Worm (Caenorhabditis elegans) whole organism, L1 larva: ENCODE data around the gene F32H5.1.

Source experiments
- C04F5.9 ChIP-seq: sonication (generic microtip); optimal IDR thresholded peaks from 2 replicates; lab custom pipeline; 2016; ENCODE audit warnings: missing genetic modification characterization, missing compliant biosample characterization
- C34B4.2 ChIP-seq: sonication (generic microtip); optimal IDR thresholded peaks from 2 replicates; lab custom pipeline; 2017; ENCODE audit warnings: mild to moderate bottlenecking, missing genetic modification characterization, missing compliant biosample characterization
- Y116A8C.19 ChIP-seq: sonication (generic microtip); optimal IDR thresholded peaks from 2 replicates; lab custom pipeline; 2016; ENCODE audit warnings: missing compliant biosample characterization, missing genetic modification characterization, borderline replicate concordance
- alr-1 ChIP-seq: fragments of 200-800 bp; sonication (Bioruptor generic); optimal IDR thresholded peaks from 2 replicates; lab custom pipeline; 2018; ENCODE audit warnings: borderline replicate concordance, mild to moderate bottlenecking, missing genetic modification characterization, missing compliant biosample characterization
- aly-2 ChIP-seq: fragments of 150-350 bp; optimal IDR thresholded peaks from 2 replicates; lab custom pipeline; 2014; ENCODE audit warnings: missing biosample characterization, missing genetic modification characterization
- blmp-1 ChIP-seq: fragments of 150-350 bp; optimal IDR thresholded peaks from 2 replicates; lab custom pipeline; 2014; ENCODE audit warnings: missing biosample characterization, missing genetic modification characterization
- ceh-63 ChIP-seq: fragments of 200-800 bp; sonication (Bioruptor generic); optimal IDR thresholded peaks from 2 replicates; lab custom pipeline; 2018; ENCODE audit warnings: mild to moderate bottlenecking, missing genetic modification characterization, missing compliant biosample characterization
- ceh-8 ChIP-seq: fragments of 200-800 bp; sonication (Bioruptor generic); optimal IDR thresholded peaks from 2 replicates; lab custom pipeline; 2018; ENCODE audit warnings: mild to moderate bottlenecking, missing genetic modification characterization, moderate library complexity, missing compliant biosample characterization
- ceh-82 ChIP-seq, 3 experiments: fragments of 150-350 bp in 1 of 3; sonication (generic microtip) in 2 of 3; optimal IDR thresholded peaks; 2 replicates each; lab custom pipeline; 2014 to 2017; ENCODE audit warnings: missing biosample characterization in 3 of 3, missing genetic modification characterization in 3 of 3
- ceh-88 ChIP-seq: fragments of 200-800 bp; sonication (Bioruptor generic); IDR thresholded peaks from 2 replicates; pipeline ENCODE4 v1.3.6; 2022; ENCODE audit warnings: missing genetic modification characterization, missing compliant biosample characterization
- dpl-1 ChIP-seq, 3 experiments: fragments of 150-350 bp in 2 of 3; sonication (generic microtip) in 1 of 3; optimal IDR thresholded peaks; 2 replicates each; lab custom pipeline; 2014 to 2017; ENCODE audit warnings: missing biosample characterization in 3 of 3, missing genetic modification characterization in 3 of 3, missing genetic modification reagents in 3 of 3
- efl-1 ChIP-seq, 4 experiments: fragments of 150-350 bp; optimal IDR thresholded peaks in 3 of 4; peaks in 1 of 4; 1 replicate in 1 of 4; 2 replicates in 3 of 4; lab custom pipeline; 2014; ENCODE audit warnings: missing biosample characterization in 2 of 4, missing genetic modification characterization in 2 of 4, missing genetic modification reagents in 2 of 4
- egl-13 ChIP-seq: sonication (generic microtip); optimal IDR thresholded peaks from 2 replicates; lab custom pipeline; 2016; ENCODE audit warnings: missing genotype, missing genetic modification reagents, missing genetic modification characterization, missing compliant biosample characterization
- egl-27 ChIP-seq, 2 experiments: fragments of 150-350 bp in 1 of 2; sonication (generic microtip); optimal IDR thresholded peaks; 3 replicates each; lab custom pipeline; 2017 to 2018; ENCODE audit warnings: missing biosample characterization in 2 of 2, missing genetic modification characterization in 2 of 2, missing genetic modification reagents in 2 of 2
- elt-2 ChIP-seq: sonication (generic microtip); optimal IDR thresholded peaks from 2 replicates; lab custom pipeline; 2016; ENCODE audit warnings: missing genetic modification characterization, mild to moderate bottlenecking, inconsistent platforms, missing compliant biosample characterization, missing genetic modification reagents
- elt-3 ChIP-seq, 6 experiments: fragments of 150-350 bp in 1 of 6; sonication (generic microtip); optimal IDR thresholded peaks; 2 replicates each; lab custom pipeline; 2017 to 2018; ENCODE audit warnings: missing biosample characterization in 6 of 6, missing genetic modification characterization in 6 of 6, inconsistent platforms in 1 of 6
- ets-5 ChIP-seq: fragments of 200-800 bp; sonication (Bioruptor generic); IDR thresholded peaks from 2 replicates; pipeline ENCODE4 v1.3.6; 2022; ENCODE audit warnings: missing genetic modification characterization, missing compliant biosample characterization
- fkh-4 ChIP-seq: sonication (generic microtip); optimal IDR thresholded peaks from 2 replicates; lab custom pipeline; 2016; ENCODE audit warnings: missing compliant biosample characterization, missing genetic modification characterization, borderline replicate concordance
- fkh-8 ChIP-seq: sonication (generic microtip); optimal IDR thresholded peaks from 2 replicates; lab custom pipeline; 2016; ENCODE audit warnings: mild to moderate bottlenecking, missing genetic modification characterization, missing compliant biosample characterization
- fos-1 ChIP-seq: fragments of 150-350 bp; optimal IDR thresholded peaks from 2 replicates; lab custom pipeline; 2014; ENCODE audit warnings: missing biosample characterization, missing genetic modification characterization
- grh-1 ChIP-seq: fragments of 200-800 bp; sonication (Bioruptor generic); IDR thresholded peaks from 2 replicates; pipeline ENCODE4 v1.3.6; 2022; ENCODE audit warnings: missing genetic modification reagents, missing genetic modification characterization, missing compliant biosample characterization
- hlh-17 ChIP-seq: fragments of 200-800 bp; sonication (Bioruptor generic); optimal IDR thresholded peaks from 2 replicates; lab custom pipeline; 2018; ENCODE audit warnings: missing genetic modification characterization, mild to moderate bottlenecking, missing compliant biosample characterization, moderate library complexity, borderline replicate concordance
- hlh-4 ChIP-seq: sonication (generic microtip); optimal IDR thresholded peaks from 2 replicates; lab custom pipeline; 2016; ENCODE audit warnings: mild to moderate bottlenecking, missing genetic modification characterization, missing compliant biosample characterization
- hpl-2 ChIP-seq: fragments of 150-350 bp; optimal IDR thresholded peaks from 2 replicates; lab custom pipeline; 2014; ENCODE audit warnings: missing biosample characterization, missing genetic modification reagents, missing genetic modification characterization
- isw-1 ChIP-seq: fragments of 200-800 bp; sonication (Bioruptor generic); IDR thresholded peaks from 2 replicates; pipeline ENCODE4 v1.3.6; 2022; ENCODE audit warnings: missing genetic modification characterization, missing compliant biosample characterization
- jun-1 ChIP-seq: fragments of 150-350 bp; optimal IDR thresholded peaks from 2 replicates; lab custom pipeline; 2014; ENCODE audit warnings: missing biosample characterization, missing genetic modification reagents, missing genetic modification characterization
- lin-35 ChIP-seq, 2 experiments: fragments of 150-350 bp; optimal IDR thresholded peaks; 2 replicates each; lab custom pipeline; 2014; ENCODE audit warnings: missing biosample characterization in 2 of 2, missing genetic modification characterization in 2 of 2, missing genetic modification reagents in 2 of 2
- mab-9 ChIP-seq: fragments of 200-800 bp; sonication (Bioruptor generic); IDR thresholded peaks from 2 replicates; pipeline ENCODE4 v1.3.6; 2022; ENCODE audit warnings: missing genetic modification reagents, missing genetic modification characterization, missing compliant biosample characterization
- mef-2 ChIP-seq: fragments of 150-350 bp; optimal IDR thresholded peaks from 2 replicates; lab custom pipeline; 2014; ENCODE audit warnings: missing biosample characterization, missing genetic modification characterization
- mep-1 ChIP-seq: fragments of 150-350 bp; optimal IDR thresholded peaks from 2 replicates; lab custom pipeline; 2014; ENCODE audit warnings: missing biosample characterization, missing genetic modification characterization
- nhr-11 ChIP-seq: fragments of 150-350 bp; optimal IDR thresholded peaks from 2 replicates; lab custom pipeline; 2014; ENCODE audit warnings: missing biosample characterization, missing genetic modification characterization
- nhr-19 ChIP-seq: fragments of 200-800 bp; sonication (Bioruptor generic); conservative IDR thresholded peaks from 2 replicates; pipeline ENCODE4 v1.3.6; 2022; ENCODE audit warnings: missing genetic modification characterization, missing compliant biosample characterization
- nhr-20 ChIP-seq: sonication (generic microtip); optimal IDR thresholded peaks from 2 replicates; lab custom pipeline; 2016; ENCODE audit warnings: mild to moderate bottlenecking, missing genetic modification characterization, missing compliant biosample characterization
- nhr-237 ChIP-seq: fragments of 150-350 bp; optimal IDR thresholded peaks from 2 replicates; lab custom pipeline; 2014; ENCODE audit warnings: missing biosample characterization, missing genetic modification characterization
- nhr-28 ChIP-seq: fragments of 150-350 bp; optimal IDR thresholded peaks from 2 replicates; lab custom pipeline; 2014; ENCODE audit warnings: missing biosample characterization, missing genetic modification characterization
- nhr-47 ChIP-seq: sonication (generic microtip); optimal IDR thresholded peaks from 2 replicates; lab custom pipeline; 2016; ENCODE audit warnings: mild to moderate bottlenecking, missing genetic modification characterization, moderate library complexity, missing compliant biosample characterization
- nhr-77 ChIP-seq: fragments of 150-350 bp; optimal IDR thresholded peaks from 2 replicates; lab custom pipeline; 2014; ENCODE audit warnings: missing biosample characterization, missing genetic modification characterization
- pag-3 ChIP-seq: sonication (generic microtip); optimal IDR thresholded peaks from 2 replicates; lab custom pipeline; 2017; ENCODE audit warnings: missing genetic modification characterization, mild to moderate bottlenecking, missing compliant biosample characterization, antibody characterized with exemption, borderline replicate concordance; ENCODE audit not compliant: insufficient read depth
- pqm-1 ChIP-seq: sonication (generic microtip); optimal IDR thresholded peaks from 3 replicates; lab custom pipeline; 2017; ENCODE audit warnings: missing biosample characterization, missing genetic modification characterization
- rnt-1 ChIP-seq: sonication (generic microtip); optimal IDR thresholded peaks from 2 replicates; lab custom pipeline; 2016; ENCODE audit warnings: mild to moderate bottlenecking, missing genetic modification characterization, moderate library complexity, missing compliant biosample characterization
- skn-1 ChIP-seq: fragments of 150-350 bp; optimal IDR thresholded peaks from 2 replicates; lab custom pipeline; 2014; ENCODE audit warnings: missing biosample characterization, missing genetic modification characterization
- snu-23 ChIP-seq: sonication (generic microtip); optimal IDR thresholded peaks from 2 replicates; lab custom pipeline; 2016; ENCODE audit warnings: missing genetic modification characterization, missing compliant biosample characterization
- sox-4 ChIP-seq: sonication (generic microtip); optimal IDR thresholded peaks from 2 replicates; lab custom pipeline; 2016; ENCODE audit warnings: missing genetic modification characterization, missing compliant biosample characterization
- sptf-1 ChIP-seq: fragments of 150-350 bp; optimal IDR thresholded peaks from 2 replicates; lab custom pipeline; 2014; ENCODE audit warnings: missing biosample characterization, missing genetic modification characterization
- sup-37 ChIP-seq: fragments of 200-800 bp; sonication (Bioruptor generic); optimal IDR thresholded peaks from 2 replicates; lab custom pipeline; 2018; ENCODE audit warnings: mild to moderate bottlenecking, missing genetic modification characterization, missing compliant biosample characterization
- tbx-2 ChIP-seq: sonication (generic microtip); optimal IDR thresholded peaks from 2 replicates; lab custom pipeline; 2016; ENCODE audit warnings: missing genetic modification characterization, missing compliant biosample characterization
- unc-130 ChIP-seq: fragments of 150-350 bp; optimal IDR thresholded peaks from 2 replicates; lab custom pipeline; 2017; ENCODE audit warnings: missing biosample characterization, missing genetic modification characterization, inconsistent platforms
- unc-30 ChIP-seq: sonication (generic microtip); optimal IDR thresholded peaks from 2 replicates; lab custom pipeline; 2017; ENCODE audit warnings: missing biosample characterization, missing genetic modification characterization
- unc-86 ChIP-seq: sonication (generic microtip); optimal IDR thresholded peaks from 2 replicates; lab custom pipeline; 2016; ENCODE audit warnings: missing genetic modification characterization, missing compliant biosample characterization
- unc-98 ChIP-seq: fragments of 200-800 bp; sonication (Bioruptor generic); IDR thresholded peaks from 2 replicates; pipeline ENCODE4 v1.3.6; 2022; ENCODE audit warnings: missing genetic modification characterization, missing compliant biosample characterization
- vab-15 ChIP-seq: sonication (generic microtip); optimal IDR thresholded peaks from 2 replicates; lab custom pipeline; 2017; ENCODE audit warnings: missing genotype, mild to moderate bottlenecking, missing genetic modification characterization, missing compliant biosample characterization
- xbp-1 ChIP-seq: sonication (generic microtip); optimal IDR thresholded peaks from 2 replicates; lab custom pipeline; 2016; ENCODE audit warnings: missing genetic modification characterization, missing compliant biosample characterization
- ztf-4 ChIP-seq: fragments of 150-350 bp; optimal IDR thresholded peaks from 2 replicates; lab custom pipeline; 2014; ENCODE audit warnings: missing biosample characterization, missing genetic modification characterization

F32H5.1 gene

DNA sequence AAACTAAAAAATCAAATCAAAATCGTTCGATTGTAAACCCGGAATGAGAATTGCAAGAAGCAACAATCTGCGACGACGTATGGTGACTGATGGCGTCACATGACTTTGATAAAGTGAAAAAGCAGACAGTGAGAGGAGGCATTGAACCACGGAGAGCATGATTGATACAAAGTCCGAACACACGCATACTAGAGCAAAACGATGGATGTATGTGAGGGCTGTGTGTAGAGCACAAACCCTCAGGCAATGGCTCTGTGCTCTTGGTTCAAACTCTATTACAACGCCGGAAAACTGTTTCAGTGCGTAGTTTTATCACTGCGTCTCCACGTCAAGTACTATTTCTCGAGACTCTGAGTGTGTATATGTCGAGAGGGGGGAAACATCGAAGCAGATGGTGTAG, 44.7 kb upstream of the F32H5.1 start (continued):
- no peak for TF ChIP-seq ceh-8 (GFP tag; lab: Kevin White, UChicago)
- peak; percentile 20 for TF ChIP-seq mep-1 (tag; lab: Kevin White, UChicago)
- no peak for TF ChIP-seq pag-3
- no peak for TF ChIP-seq elt-2 (tag; lab: Kevin White, UChicago)
- peak; percentile 58 for TF ChIP-seq blmp-1 (tag; lab: Kevin White, UChicago)
- no peak for TF ChIP-seq ceh-88 (GFP tag; lab: Robert Waterston, UW)
- TF ChIP-seq fkh-8, result no peak
- no peak for TF ChIP-seq fkh-4
- no peak for TF ChIP-seq nhr-77 (tag; lab: Kevin White, UChicago)
- TF ChIP-seq jun-1 (tag; lab: Kevin White, UChicago), result no peak
- no peak for TF ChIP-seq pqm-1
- no peak for TF ChIP-seq hpl-2
- peak; percentile 2 for TF ChIP-seq unc-130 (tag; lab: Kevin White, UChicago)
- no peak for TF ChIP-seq unc-30 (tag; lab: Kevin White, UChicago)
- TF ChIP-seq ceh-82 (tag; optimal IDR thresholded peaks at IDR 0.05; lab: Kevin White, UChicago), result no peak
- TF ChIP-seq sup-37 (GFP tag; lab: Kevin White, UChicago), result no peak
- TF ChIP-seq hlh-4 (tag; lab: Kevin White, UChicago), result no peak
- TF ChIP-seq ztf-4 (tag; lab: Kevin White, UChicago), result no peak
- no peak for TF ChIP-seq grh-1 (GFP tag; lab: Robert Waterston, UW)
- TF ChIP-seq Y116A8C.19 (tag; lab: Kevin White, UChicago), result no peak
- peak in 1 of 2 experiments; percentile 3 for TF ChIP-seq lin-35 (GFP tag; optimal IDR thresholded peaks at IDR 0.05; lab: Kevin White, UChicago)
- no peak for TF ChIP-seq unc-86 (tag; lab: Kevin White, UChicago)
- TF ChIP-seq nhr-20 (tag; lab: Kevin White, UChicago), result peak; percentile 19
- TF ChIP-seq vab-15 (tag; lab: Kevin White, UChicago), result no peak
- TF ChIP-seq nhr-237 (tag; lab: Kevin White, UChicago), result no peak
- peak; percentile 70 for TF ChIP-seq rnt-1 (tag; lab: Kevin White, UChicago)
- no peak for TF ChIP-seq egl-27 (tag; optimal IDR thresholded peaks at IDR 0.05; lab: Kevin White, UChicago)
- TF ChIP-seq skn-1 (tag; lab: Kevin White, UChicago), result no peak
- TF ChIP-seq tbx-2, result no peak
- TF ChIP-seq mab-9 (GFP tag; lab: Robert Waterston, UW), result no peak
- TF ChIP-seq egl-13 (tag; lab: Kevin White, UChicago), result no peak
- TF ChIP-seq ets-5, result no peak
- no peak for TF ChIP-seq nhr-28 (tag; lab: Kevin White, UChicago)
- TF ChIP-seq alr-1 (tag; lab: Kevin White, UChicago), result no peak
- TF ChIP-seq sptf-1 (tag; lab: Kevin White, UChicago), result no peak
- TF ChIP-seq C04F5.9, result no peak
- TF ChIP-seq unc-98 (GFP tag; lab: Robert Waterston, UW), result no peak
- TF ChIP-seq dpl-1 (GFP tag; optimal IDR thresholded peaks at IDR 0.05; lab: Kevin White, UChicago), result peak in 1 of 3 experiments; percentile 13
- TF ChIP-seq xbp-1 (tag; lab: Kevin White, UChicago), result no peak
- TF ChIP-seq hlh-17, result no peak
- no peak for TF ChIP-seq fos-1 (tag; lab: Kevin White, UChicago)
- TF ChIP-seq nhr-19 (GFP tag; lab: Robert Waterston, UW), result 0 out of 2 replicates have a peak, but pooled peaks have one; percentile 23
- TF ChIP-seq efl-1 (optimal IDR thresholded peaks at IDR 0.05; lab: Kevin White, UChicago), result peak in 1 of 2 experiments; percentile 16
- peak in 1 of 2 experiments; percentile 88 for TF ChIP-seq efl-1 (GFP tag; optimal IDR thresholded peaks at IDR 0.05 in 1 of 2; lab: Kevin White, UChicago)
- peak; percentile 38 for TF ChIP-seq snu-23 (GFP tag; lab: Kevin White, UChicago)
- no peak for TF ChIP-seq mef-2 (tag; lab: Kevin White, UChicago)
- no peak for TF ChIP-seq elt-3 (tag; optimal IDR thresholded peaks at IDR 0.05; lab: Kevin White, UChicago)
- no peak for TF ChIP-seq aly-2 (tag; lab: Kevin White, UChicago)
- no peak for TF ChIP-seq nhr-11 (tag; lab: Kevin White, UChicago)
- no peak for TF ChIP-seq C34B4.2
- no peak for TF ChIP-seq isw-1 (GFP tag; lab: Robert Waterston, UW)
- no peak for TF ChIP-seq nhr-47 (tag; lab: Kevin White, UChicago)
- TF ChIP-seq sox-4 (tag; lab: Kevin White, UChicago), result no peak
- no peak for TF ChIP-seq ceh-63 (GFP tag; lab: Kevin White, UChicago)
